Worm (Caenorhabditis elegans) whole organism, L2 larva: ENCODE measurements around the gene Y55B1AR.2.

Experiments used
- F13H6.1 ChIP-seq: sonication (generic microtip); optimal IDR thresholded peaks from 2 replicates; lab custom pipeline; 2016; ENCODE audit warnings: missing genetic modification characterization, missing compliant biosample characterization
- aly-2 ChIP-seq: fragments of 150-350 bp; optimal IDR thresholded peaks from 2 replicates; lab custom pipeline; 2014; ENCODE audit warnings: missing biosample characterization, missing genetic modification characterization
- blmp-1 ChIP-seq: sonication (generic microtip); optimal IDR thresholded peaks from 2 replicates; lab custom pipeline; 2017; ENCODE audit warnings: missing genetic modification characterization, mild to moderate bottlenecking, missing compliant biosample characterization, antibody characterized with exemption, moderate library complexity; ENCODE audit not compliant: insufficient read depth
- ceh-16 ChIP-seq: fragments of 150-350 bp; optimal IDR thresholded peaks from 2 replicates; lab custom pipeline; 2014; ENCODE audit warnings: missing biosample characterization, missing genetic modification characterization
- ceh-82 ChIP-seq: fragments of 150-350 bp; optimal IDR thresholded peaks from 2 replicates; lab custom pipeline; 2014; ENCODE audit warnings: missing biosample characterization, missing genetic modification characterization
- elt-3 ChIP-seq: sonication (generic microtip); optimal IDR thresholded peaks from 2 replicates; lab custom pipeline; 2017; ENCODE audit warnings: missing biosample characterization, missing genetic modification characterization
- fos-1 ChIP-seq: fragments of 150-350 bp; optimal IDR thresholded peaks from 2 replicates; lab custom pipeline; 2014; ENCODE audit warnings: missing biosample characterization, missing genetic modification characterization
- nhr-21 ChIP-seq: fragments of 150-350 bp; optimal IDR thresholded peaks from 2 replicates; lab custom pipeline; 2014; ENCODE audit warnings: missing biosample characterization, missing genetic modification characterization
- sma-3 ChIP-seq: sonication (generic microtip); optimal IDR thresholded peaks from 2 replicates; lab custom pipeline; 2016; ENCODE audit warnings: missing genetic modification reagents, missing genetic modification characterization, missing compliant biosample characterization
- snpc-4 ChIP-seq: fragments of 150-350 bp; optimal IDR thresholded peaks from 2 replicates; lab custom pipeline; 2014; ENCODE audit warnings: missing biosample characterization, missing genetic modification characterization
- unc-55 ChIP-seq: fragments of 150-350 bp; sonication (generic microtip); optimal IDR thresholded peaks from 3 replicates; lab custom pipeline; 2014; ENCODE audit warnings: missing biosample characterization, missing genetic modification reagents, missing genetic modification characterization
- ztf-11 ChIP-seq: sonication (generic microtip); optimal IDR thresholded peaks from 2 replicates; lab custom pipeline; 2017; ENCODE audit warnings: missing biosample characterization, missing genetic modification characterization
- ztf-4 ChIP-seq: fragments of 150-350 bp; optimal IDR thresholded peaks from 2 replicates; lab custom pipeline; 2014; ENCODE audit warnings: missing biosample characterization, missing genetic modification characterization

Gene Y55B1AR.2

DNA sequence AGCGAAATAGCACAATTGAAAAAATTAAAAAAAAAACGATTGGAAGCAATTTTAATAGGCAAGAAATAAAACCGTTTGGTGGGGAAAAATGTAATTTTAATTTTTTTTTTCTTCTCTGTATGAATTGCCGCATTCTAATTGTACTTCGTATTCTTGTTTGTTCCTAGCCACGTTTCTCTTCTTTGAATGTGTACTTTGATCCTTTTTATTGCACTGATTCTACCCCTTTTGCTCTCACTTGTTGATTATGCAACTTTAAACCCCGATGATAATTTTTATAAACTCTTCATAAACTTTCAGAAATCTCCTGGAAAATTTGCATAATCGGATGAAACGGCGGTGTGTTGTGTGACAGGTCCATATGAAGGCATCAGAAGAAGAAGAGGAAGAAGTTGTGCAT lies 56.8 kb downstream of the Y55B1AR.2 start, which contains the start of gene T22F7.1:
Gene T22F7.1, plus strand, starts transcription at position 301 of the 400 bp plus-strand sequence.
- TF ChIP-seq sma-3 (no peak), snpc-4 (tag; lab: Kevin White, UChicago) (no peak), aly-2 (tag; lab: Kevin White, UChicago) (no peak), unc-55 (GFP tag; lab: Kevin White, UChicago) (no peak), elt-3 (tag; lab: Kevin White, UChicago) (no peak), blmp-1 (tag; lab: Kevin White, UChicago) (no peak), ztf-4 (no peak), ceh-16 (tag; lab: Kevin White, UChicago) (no peak), F13H6.1 (tag; lab: Kevin White, UChicago) (no peak), nhr-21 (no peak), ztf-11 (tag; lab: Kevin White, UChicago) (no peak), fos-1 (tag; lab: Kevin White, UChicago) (no peak), ceh-82 (tag; lab: Kevin White, UChicago) (no peak)
- TF ChIP-seq, all 48 proteins: peak for 0
